Worm (Caenorhabditis elegans) whole organism, L4 larva: ENCODE data around the gene enol-1.

ENCODE experiments used
- T26A8.4 ChIP-seq: fragments of 200-800 bp; sonication (Bioruptor generic); IDR thresholded peaks from 2 replicates; pipeline ENCODE4 v1.3.6; 2022; ENCODE audit warnings: missing genetic modification characterization, missing compliant biosample characterization
- ceh-82 ChIP-seq: sonication (generic microtip); optimal IDR thresholded peaks from 2 replicates; lab custom pipeline; 2017; ENCODE audit warnings: missing biosample characterization, missing genetic modification characterization
- dmd-8 ChIP-seq: fragments of 200-800 bp; sonication (Bioruptor generic); IDR thresholded peaks from 2 replicates; pipeline ENCODE4 v1.3.6; 2022; ENCODE audit warnings: missing genetic modification characterization, missing compliant biosample characterization
- mdl-1 ChIP-seq, 2 experiments: fragments of 150-350 bp in 1 of 2; sonication (generic microtip) in 1 of 2; optimal IDR thresholded peaks; 2 replicates each; lab custom pipeline; 2014 to 2017; ENCODE audit warnings: missing biosample characterization in 2 of 2, missing genetic modification characterization in 2 of 2
- mxl-3 ChIP-seq: fragments of 200-800 bp; sonication (Bioruptor generic); optimal IDR thresholded peaks from 2 replicates; lab custom pipeline; 2018; ENCODE audit warnings: mild to moderate bottlenecking, missing genetic modification characterization, missing compliant biosample characterization
- nhr-6 ChIP-seq: fragments of 150-350 bp; optimal IDR thresholded peaks from 2 replicates; lab custom pipeline; 2014; ENCODE audit warnings: missing biosample characterization, missing genetic modification characterization
- nhr-76 ChIP-seq: fragments of 150-350 bp; optimal IDR thresholded peaks from 2 replicates; lab custom pipeline; 2014; ENCODE audit warnings: missing biosample characterization, missing genetic modification characterization
- unc-62 ChIP-seq, 3 experiments: fragments of 150-350 bp in 1 of 3; sonication (generic microtip); optimal IDR thresholded peaks in 2 of 3; peaks in 1 of 3; 1 replicate in 1 of 3; 2 replicates in 2 of 3; lab custom pipeline; 2014 to 2017; ENCODE audit warnings: missing biosample characterization in 3 of 3, missing genetic modification characterization in 3 of 3, missing genetic modification reagents in 3 of 3, missing genotype in 1 of 3

DNA sequence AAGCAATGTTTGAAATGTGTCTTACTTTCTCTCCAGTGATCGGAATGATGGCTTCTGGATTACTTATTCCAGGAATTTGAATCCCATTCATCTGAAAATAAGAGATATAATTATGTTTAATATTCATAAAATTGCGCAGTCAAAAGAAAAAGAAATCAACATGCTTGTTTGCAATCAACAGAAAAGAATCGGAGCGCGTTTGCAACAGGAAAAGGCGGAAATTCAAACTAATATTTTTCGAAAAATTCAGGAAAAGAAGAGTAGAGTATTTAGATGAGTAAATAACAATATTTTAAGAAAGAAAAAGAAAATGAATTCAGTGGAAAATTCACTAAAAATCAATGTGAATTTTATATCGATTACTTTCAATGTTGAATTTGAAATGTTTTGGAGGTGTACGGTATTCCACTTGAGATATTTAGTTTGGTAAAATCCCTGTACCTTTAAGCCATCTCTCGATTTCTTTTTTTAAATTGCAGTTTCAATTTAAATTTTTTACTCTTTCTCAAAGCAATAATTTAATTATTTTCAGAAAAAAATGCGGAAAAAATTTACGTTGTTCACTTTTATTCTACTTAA lies 9.7 kb downstream of the enol-1 start, which contains the start of the genes set-17 and T21B10.4:
- TF ChIP-seq ceh-82, result no peak
- no peak for TF ChIP-seq unc-62 (GFP tag; optimal IDR thresholded peaks at IDR 0.05 in 1 of 2; lab: Kevin White, UChicago)
- TF ChIP-seq unc-62 (tag; optimal IDR thresholded peaks at IDR 0.05; lab: Kevin White, UChicago), result no peak
- TF ChIP-seq nhr-76 (tag; lab: Kevin White, UChicago), result no peak
- TF ChIP-seq nhr-6 (tag; lab: Kevin White, UChicago), result peak; percentile 18
- TF ChIP-seq dmd-8, result no peak
- TF ChIP-seq mxl-3 (GFP tag; lab: Kevin White, UChicago), result no peak
- no peak for TF ChIP-seq T26A8.4 (GFP tag; lab: Robert Waterston, UW)
- no peak for TF ChIP-seq mdl-1 (tag; optimal IDR thresholded peaks at IDR 0.05; lab: Kevin White, UChicago)
